Worm (Caenorhabditis elegans) whole organism, L4/young adult: Measurements from ENCODE around the gene Y81G3A.6.

Experiments
- W03F9.2 ChIP-seq: fragments of 150-350 bp; optimal IDR thresholded peaks from 2 replicates; lab custom pipeline; 2014; ENCODE audit warnings: missing biosample characterization, missing genetic modification characterization
- dao-5 ChIP-seq: sonication (generic microtip); optimal IDR thresholded peaks from 2 replicates; lab custom pipeline; 2016; ENCODE audit warnings: missing genotype, missing genetic modification characterization, moderate library complexity, missing compliant biosample characterization
- him-1 ChIP-seq: sonication (generic microtip); optimal IDR thresholded peaks from 2 replicates; lab custom pipeline; 2016; ENCODE audit warnings: missing genotype, missing genetic modification reagents, missing genetic modification characterization, missing compliant biosample characterization

ce11 chrII:13073102-13073501 is 9.2 kb downstream of the Y81G3A.6 start, which contains the start of gene F42G4.5:
- TF ChIP-seq him-1 (tag; lab: Kevin White, UChicago) (no peak), dao-5 (tag; lab: Kevin White, UChicago) (no peak), W03F9.2 (tag; lab: Kevin White, UChicago) (no peak)
